Fruit fly (Drosophila melanogaster) whole organism, pupa: Measurements from ENCODE around the gene CG11417.

Experiments used
- CG10348 ChIP-seq: fragments of 200-800 bp; sonication (Bioruptor generic); IDR thresholded peaks from 2 replicates; pipeline ENCODE4 v1.3.6; 2022; ENCODE audit warnings: missing biosample characterization, missing genetic modification characterization
- CG14655 ChIP-seq: fragments of 200-800 bp; sonication (Bioruptor generic); optimal IDR thresholded peaks from 3 replicates; lab custom pipeline; 2017; ENCODE audit warnings: mild to moderate bottlenecking, missing biosample characterization, missing genetic modification reagents, missing genetic modification characterization
- CG17806 ChIP-seq: fragments of 200-800 bp; sonication (Bioruptor generic); optimal IDR thresholded peaks from 2 replicates; lab custom pipeline; 2018; ENCODE audit warnings: missing biosample characterization, mild to moderate bottlenecking, missing genetic modification characterization, moderate library complexity
- CG32121 ChIP-seq: fragments of 200-800 bp; sonication (Bioruptor generic); IDR thresholded peaks from 2 replicates; pipeline ENCODE4 v1.3.6; 2022; ENCODE audit warnings: missing biosample characterization, missing genetic modification characterization
- CG34367 ChIP-seq: fragments of 200-800 bp; sonication (Bioruptor generic); optimal IDR thresholded peaks from 2 replicates; lab custom pipeline; 2018; ENCODE audit warnings: missing biosample characterization, mild to moderate bottlenecking, missing genetic modification characterization
- CG4496 ChIP-seq: fragments of 200-800 bp; sonication (Bioruptor generic); IDR thresholded peaks from 3 replicates; pipeline ENCODE4 v1.3.6; 2022; ENCODE audit warnings: missing biosample characterization, missing genetic modification characterization
- CG9948 ChIP-seq: fragments of 200-800 bp; sonication (Bioruptor generic); optimal IDR thresholded peaks from 2 replicates; lab custom pipeline; 2018; ENCODE audit warnings: missing biosample characterization, mild to moderate bottlenecking, missing genetic modification characterization, moderate library complexity
- EcR ChIP-seq: fragments of 200-800 bp; sonication (Bioruptor generic); optimal IDR thresholded peaks from 3 replicates; lab custom pipeline; 2019; ENCODE audit warnings: missing biosample characterization, missing genetic modification characterization, mild to moderate bottlenecking, moderate library complexity, missing genetic modification reagents
- Pif1A ChIP-seq: fragments of 200-800 bp; sonication (Bioruptor generic); optimal IDR thresholded peaks from 3 replicates; lab custom pipeline; 2016; ENCODE audit warnings: missing biosample characterization, missing genetic modification characterization
- Snoo ChIP-seq: fragments of 200-800 bp; sonication (Bioruptor generic); optimal IDR thresholded peaks from 3 replicates; lab custom pipeline; 2017; ENCODE audit warnings: missing biosample characterization, mild to moderate bottlenecking, missing genetic modification characterization, inconsistent platforms
- gl ChIP-seq: fragments of 200-800 bp; sonication (Bioruptor generic); optimal IDR thresholded peaks from 2 replicates; lab custom pipeline; 2018; ENCODE audit warnings: missing biosample characterization, mild to moderate bottlenecking, missing genetic modification characterization

- TF ChIP-seq CG32121 (0 out of 2 replicates have a peak, but pooled peaks have one; percentile 16), Pif1A (GFP tag; lab: Kevin White, UChicago) (no peak), CG14655 (GFP tag; lab: Kevin White, UChicago) (no peak), CG17806 (no peak), CG4496 (peak; percentile 39; the same call in 1 of the 3 replicates), gl (tag; lab: Kevin White, UChicago) (no peak), CG10348 (no peak), CG9948 (tag; lab: Kevin White, UChicago) (no peak), Snoo (no peak), CG34367 (tag; lab: Kevin White, UChicago) (no peak), EcR (GFP tag; lab: Kevin White, UChicago) (peak; percentile 13)
Measured at dm6 chrX:1322214-1322613, 31.6 kb upstream of the CG11417 start, which contains the start of gene DAAM.
